Fruit fly (Drosophila melanogaster): ENCODE data around the gene PGAP5.
A peak's percentile ranks its signal among the peaks of the same experiment; 100 is the strongest.

Gene PGAP5

dm6 chr2L:8211070-8211469 is 12.4 kb downstream of the PGAP5 start, which contains the start of gene Ssb-c31a (continued):
- TF ChIP-seq CG7963 (GFP tag; IDR thresholded peaks at IDR 0.05; ENCODE audit: partially characterized antibody) (no peak), odd (GFP tag; optimal IDR thresholded peaks at IDR 0.05) (peak; percentile 14), CG6254 (GFP tag; optimal IDR thresholded peaks at IDR 0.05) (no peak), CG5180 (GFP tag; optimal IDR thresholded peaks at IDR 0.05) (no peak), CG7556 (GFP tag; optimal IDR thresholded peaks at IDR 0.05) (peak; percentile 55), chinmo (GFP tag; IDR thresholded peaks at IDR 0.05; ENCODE audit: partially characterized antibody) (0 out of 4 replicates have a peak, but pooled peaks have one; percentile 47), CG1529 (GFP tag; optimal IDR thresholded peaks at IDR 0.05) (peak; percentile 23), yki (optimal IDR thresholded peaks at IDR 0.05) (no peak), trh (GFP tag; optimal IDR thresholded peaks at IDR 0.05) (no peak), pho (GFP tag; optimal IDR thresholded peaks at IDR 0.05) (peak; percentile 62), HLH4C (GFP tag; IDR thresholded peaks at IDR 0.05; ENCODE audit: partially characterized antibody) (peak; percentile 69), CG5953 (GFP tag; IDR thresholded peaks at IDR 0.05) (no peak), gem (tag; optimal IDR thresholded peaks at IDR 0.05) (peak; percentile 57), CG1832 (GFP tag; optimal IDR thresholded peaks at IDR 0.05) (no peak), CG16779 (GFP tag; IDR thresholded peaks at IDR 0.05) (no peak), CG6689 (GFP tag; IDR thresholded peaks at IDR 0.05) (peak; percentile 45), bigmax (GFP tag; optimal IDR thresholded peaks at IDR 0.05) (no peak), CG9876 (GFP tag; optimal IDR thresholded peaks at IDR 0.05) (no peak), Nf-YB (GFP tag; optimal IDR thresholded peaks at IDR 0.05) (no peak), kah (GFP tag; optimal IDR thresholded peaks at IDR 0.05) (no peak), Blimp-1 (GFP tag; optimal IDR thresholded peaks at IDR 0.05) (peak; percentile 30), Hr78 (GFP tag; optimal IDR thresholded peaks at IDR 0.05) (no peak), peb (GFP tag; IDR thresholded peaks at IDR 0.05) (no peak), NK7.1 (GFP tag; optimal IDR thresholded peaks at IDR 0.05) (no peak), CG12942 (GFP tag; optimal IDR thresholded peaks at IDR 0.05) (peak; percentile 45), B-H1 (GFP tag; IDR thresholded peaks at IDR 0.05) (no peak), CkIIα-i1 (GFP tag; IDR thresholded peaks at IDR 0.05) (no peak), dysf (GFP tag; IDR thresholded peaks at IDR 0.05) (peak; percentile 28; the same call in 1 of the 3 replicates), sqz (GFP tag; optimal IDR thresholded peaks at IDR 0.05) (no peak), emc (GFP tag; optimal IDR thresholded peaks at IDR 0.05) (peak; percentile 33), Abd-B (GFP tag; optimal IDR thresholded peaks at IDR 0.05) (peak; percentile 28), CG8359 (GFP tag; optimal IDR thresholded peaks at IDR 0.05; ENCODE audit: borderline replicate concordance) (no peak), CG32772 (GFP tag; IDR thresholded peaks at IDR 0.05) (no peak), B-H2 (GFP tag; optimal IDR thresholded peaks at IDR 0.05) (peak; percentile 86), shn (GFP tag; optimal IDR thresholded peaks at IDR 0.05) (no peak), Dip3 (GFP tag; optimal IDR thresholded peaks at IDR 0.05) (peak; percentile 44), CG17802 (tag; optimal IDR thresholded peaks at IDR 0.05) (no peak), CG1647 (GFP tag; optimal IDR thresholded peaks at IDR 0.05) (peak; percentile 44), seq (GFP tag; IDR thresholded peaks at IDR 0.05) (no peak), tll (GFP tag; optimal IDR thresholded peaks at IDR 0.05) (peak in 1 of 2 experiments; percentile 21), Ssrp (tag; optimal IDR thresholded peaks at IDR 0.05) (peak; percentile 15), Vsx1 (GFP tag; optimal IDR thresholded peaks at IDR 0.05) (no peak), Doc2 (GFP tag; IDR thresholded peaks at IDR 0.05) (no peak), tin (GFP tag; optimal IDR thresholded peaks at IDR 0.05) (peak; percentile 59), rib (GFP tag; IDR thresholded peaks at IDR 0.05) (0 out of 2 replicates have a peak, but pooled peaks have one; percentile 17), CG12155 (GFP tag; optimal IDR thresholded peaks at IDR 0.05) (peak; percentile 56), salm (tag; optimal IDR thresholded peaks at IDR 0.05) (no peak), CG9215 (GFP tag; IDR thresholded peaks at IDR 0.05) (peak; percentile 57), nmo (GFP tag; optimal IDR thresholded peaks at IDR 0.05) (peak; percentile 64), CG2116 (GFP tag; optimal IDR thresholded peaks at IDR 0.05) (peak; percentile 79), CG43689 (GFP tag; IDR thresholded peaks at IDR 0.05) (no peak)
